Worm (Caenorhabditis elegans): Measurements from ENCODE around the gene zyg-9.

DNA sequence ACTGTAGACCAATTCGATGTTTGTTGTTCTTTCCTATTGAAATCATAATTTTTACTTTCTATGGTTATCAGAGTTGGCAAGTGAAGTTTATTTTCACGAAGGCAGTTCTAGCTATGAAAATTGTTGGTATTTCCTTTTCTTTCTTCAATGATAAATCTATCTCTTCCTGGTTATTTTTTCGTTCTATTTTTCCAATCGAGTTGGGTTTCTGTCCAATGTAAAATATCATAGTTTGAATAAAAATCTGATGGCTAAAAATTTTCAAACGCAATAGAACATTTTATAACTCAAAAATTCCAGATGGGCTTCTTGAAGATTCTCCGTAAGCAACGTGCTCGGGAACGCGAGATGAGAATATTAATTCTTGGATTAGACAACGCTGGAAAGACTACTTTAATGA is 13.6 kb upstream of the zyg-9 start, which contains the start of gene evl-20:
- TF ChIP-seq ama-1 (optimal IDR thresholded peaks at IDR 0.05) (no peak), ceh-36 (tag; optimal IDR thresholded peaks at IDR 0.05) (no peak), scrt-1 (GFP tag; IDR thresholded peaks at IDR 0.05) (no peak), hmg-4 (GFP tag; optimal IDR thresholded peaks at IDR 0.05) (no peak), tra-4 (tag; optimal IDR thresholded peaks at IDR 0.05) (no peak)
